Worm (Caenorhabditis elegans) whole organism, L4 larva: ENCODE results near the gene Y22D7AR.3.

Source experiments
- F26F4.8 ChIP-seq: fragments of 200-800 bp; sonication (Bioruptor generic); conservative IDR thresholded peaks from 2 replicates; pipeline ENCODE4 v1.3.6; 2022; ENCODE audit warnings: missing genetic modification characterization, missing compliant biosample characterization
- F37D6.2 ChIP-seq: sonication (generic microtip); optimal IDR thresholded peaks from 2 replicates; lab custom pipeline; 2016; ENCODE audit warnings: mild to moderate bottlenecking, missing genetic modification characterization, missing compliant biosample characterization
- F44E2.7 ChIP-seq: fragments of 200-800 bp; sonication (Bioruptor generic); IDR thresholded peaks from 2 replicates; pipeline ENCODE4 v2.1.2; 2022; ENCODE audit warnings: missing genetic modification characterization, missing compliant biosample characterization
- F49E8.2 ChIP-seq: sonication (generic microtip); optimal IDR thresholded peaks from 2 replicates; lab custom pipeline; 2016; ENCODE audit warnings: missing compliant biosample characterization, mild to moderate bottlenecking, missing genetic modification characterization, borderline replicate concordance
- R02D3.7 ChIP-seq: fragments of 150-350 bp; sonication (generic microtip); optimal IDR thresholded peaks from 3 replicates; lab custom pipeline; 2014; ENCODE audit warnings: missing biosample characterization, missing genetic modification characterization
- Y105C5A.15 ChIP-seq: fragments of 200-800 bp; sonication (Bioruptor generic); IDR thresholded peaks from 2 replicates; pipeline ENCODE4 v1.3.6; 2022; ENCODE audit warnings: missing genetic modification characterization, missing compliant biosample characterization
- Y75B8A.6 ChIP-seq: fragments of 200-800 bp; sonication (Bioruptor generic); IDR thresholded peaks from 2 replicates; pipeline ENCODE4 v1.3.6; 2022; ENCODE audit warnings: missing genetic modification reagents, missing genetic modification characterization, missing compliant biosample characterization
- ZK337.2 ChIP-seq: fragments of 200-800 bp; sonication (Bioruptor generic); IDR thresholded peaks from 2 replicates; pipeline ENCODE4 v1.3.6; 2022; ENCODE audit warnings: missing genetic modification reagents, missing genetic modification characterization, missing compliant biosample characterization
- ZK546.5 ChIP-seq, 2 experiments: sonication (generic microtip); optimal IDR thresholded peaks; 2 replicates each; lab custom pipeline; 2017; ENCODE audit warnings: missing biosample characterization in 2 of 2, missing genetic modification characterization in 2 of 2
- aha-1 ChIP-seq: fragments of 150-350 bp; peaks from one replicate; lab custom pipeline; 2014; ENCODE audit warnings: missing biosample characterization, missing genetic modification characterization
- arid-1 ChIP-seq: fragments of 200-800 bp; sonication (Bioruptor generic); conservative IDR thresholded peaks from 2 replicates; pipeline ENCODE4 v1.3.6; 2022; ENCODE audit warnings: missing genetic modification reagents, missing genetic modification characterization, missing compliant biosample characterization
- attf-4 ChIP-seq: sonication (generic microtip); optimal IDR thresholded peaks from 3 replicates; lab custom pipeline; 2017; ENCODE audit warnings: missing biosample characterization, missing genetic modification characterization
- ces-1 ChIP-seq: fragments of 150-350 bp; sonication (generic microtip); optimal IDR thresholded peaks from 4 replicates; lab custom pipeline; 2014; ENCODE audit warnings: missing biosample characterization, missing genetic modification reagents, missing genetic modification characterization
- daf-12 ChIP-seq: fragments of 150-350 bp; optimal IDR thresholded peaks from 2 replicates; lab custom pipeline; 2014; ENCODE audit warnings: missing biosample characterization, missing genetic modification reagents, missing genetic modification characterization
- daf-16 ChIP-seq, 3 experiments: sonication (generic microtip); optimal IDR thresholded peaks; 2 replicates each; lab custom pipeline; 2016 to 2017; ENCODE audit warnings: missing genetic modification characterization in 3 of 3, missing genetic modification reagents in 3 of 3, mild to moderate bottlenecking in 2 of 3, missing compliant biosample characterization in 2 of 3, missing biosample characterization in 1 of 3, moderate library complexity in 1 of 3
- dmd-6 ChIP-seq: fragments of 200-800 bp; sonication (Bioruptor generic); IDR thresholded peaks from 2 replicates; pipeline ENCODE4 v1.3.6; 2022; ENCODE audit warnings: missing genetic modification reagents, missing genetic modification characterization, missing compliant biosample characterization
- dmd-9 ChIP-seq: fragments of 200-800 bp; sonication (Bioruptor generic); IDR thresholded peaks from 2 replicates; pipeline ENCODE4 v1.3.6; 2022; ENCODE audit warnings: missing genetic modification reagents, missing genetic modification characterization, missing compliant biosample characterization
- duxl-1 ChIP-seq: sonication (generic microtip); optimal IDR thresholded peaks from 2 replicates; lab custom pipeline; 2016; ENCODE audit warnings: mild to moderate bottlenecking, missing genetic modification characterization, moderate library complexity, missing compliant biosample characterization; ENCODE audit not compliant: poor library complexity
- dve-1 ChIP-seq: sonication (generic microtip); optimal IDR thresholded peaks from 2 replicates; lab custom pipeline; 2017; ENCODE audit warnings: antibody characterized with exemption, mild to moderate bottlenecking, missing genetic modification characterization, missing compliant biosample characterization; ENCODE audit not compliant: insufficient read depth
- fos-1 ChIP-seq: fragments of 150-350 bp; optimal IDR thresholded peaks from 2 replicates; lab custom pipeline; 2014; ENCODE audit warnings: missing biosample characterization, missing genetic modification characterization
- gei-8 ChIP-seq: fragments of 200-800 bp; sonication (Bioruptor generic); optimal IDR thresholded peaks from 2 replicates; lab custom pipeline; 2018; ENCODE audit warnings: mild to moderate bottlenecking, missing genetic modification characterization, missing compliant biosample characterization
- hif-1 ChIP-seq, 2 experiments: sonication (generic microtip); optimal IDR thresholded peaks; 2 replicates each; lab custom pipeline; 2016 to 2017; ENCODE audit warnings: missing compliant biosample characterization in 2 of 2, missing genetic modification characterization in 2 of 2, missing genetic modification reagents in 2 of 2, missing genotype in 2 of 2, mild to moderate bottlenecking in 1 of 2
- hlh-30 ChIP-seq: sonication (generic microtip); optimal IDR thresholded peaks from 2 replicates; lab custom pipeline; 2017; ENCODE audit warnings: antibody characterized with exemption, mild to moderate bottlenecking, missing genetic modification characterization, missing compliant biosample characterization; ENCODE audit not compliant: insufficient read depth
- jun-1 ChIP-seq: fragments of 150-350 bp; optimal IDR thresholded peaks from 2 replicates; lab custom pipeline; 2014; ENCODE audit warnings: missing biosample characterization, missing genetic modification reagents, missing genetic modification characterization
- lin-15B ChIP-seq: fragments of 150-350 bp; sonication (generic microtip); optimal IDR thresholded peaks from 3 replicates; lab custom pipeline; 2014; ENCODE audit warnings: missing biosample characterization, missing genetic modification characterization
- lin-39 ChIP-seq: fragments of 150-350 bp; optimal IDR thresholded peaks from 2 replicates; lab custom pipeline; 2014; ENCODE audit warnings: missing biosample characterization, missing genetic modification reagents, missing genetic modification characterization
- lir-3 ChIP-seq: sonication (generic microtip); optimal IDR thresholded peaks from 2 replicates; lab custom pipeline; 2016; ENCODE audit warnings: mild to moderate bottlenecking, missing genetic modification characterization, missing compliant biosample characterization
- lsy-2 ChIP-seq, 2 experiments: fragments of 150-350 bp in 1 of 2; sonication (generic microtip) in 1 of 2; optimal IDR thresholded peaks; 2 replicates each; lab custom pipeline; 2014 to 2017; ENCODE audit warnings: missing biosample characterization in 2 of 2, missing genetic modification characterization in 2 of 2
- madf-9 ChIP-seq: fragments of 200-800 bp; sonication (Bioruptor generic); conservative IDR thresholded peaks from 2 replicates; pipeline ENCODE4 v1.3.6; 2022; ENCODE audit warnings: missing genetic modification reagents, missing genetic modification characterization, missing compliant biosample characterization
- mdt-29 ChIP-seq: fragments of 200-800 bp; sonication (Bioruptor generic); IDR thresholded peaks from 2 replicates; pipeline ENCODE4 v1.3.6; 2022; ENCODE audit warnings: missing genetic modification reagents, missing genetic modification characterization, missing compliant biosample characterization
- mes-2 ChIP-seq: sonication (generic microtip); optimal IDR thresholded peaks from 2 replicates; lab custom pipeline; 2016; ENCODE audit warnings: missing genotype, mild to moderate bottlenecking, missing genetic modification characterization, missing compliant biosample characterization; ENCODE audit not compliant: poor library complexity, severe bottlenecking
- nhr-11 ChIP-seq: fragments of 150-350 bp; optimal IDR thresholded peaks from 2 replicates; lab custom pipeline; 2014; ENCODE audit warnings: missing biosample characterization, missing genetic modification characterization
- nhr-28 ChIP-seq: fragments of 150-350 bp; optimal IDR thresholded peaks from 2 replicates; lab custom pipeline; 2014; ENCODE audit warnings: missing biosample characterization, missing genetic modification characterization
- nhr-41 ChIP-seq: fragments of 200-800 bp; sonication (Bioruptor generic); IDR thresholded peaks from 2 replicates; pipeline ENCODE4 v1.3.6; 2022; ENCODE audit warnings: missing genetic modification reagents, missing genetic modification characterization, missing compliant biosample characterization
- nhr-42 ChIP-seq: fragments of 200-800 bp; sonication (Bioruptor generic); IDR thresholded peaks from 2 replicates; pipeline ENCODE4 v1.3.6; 2022; ENCODE audit warnings: missing genetic modification characterization, missing compliant biosample characterization
- nhr-48 ChIP-seq: sonication (generic microtip); optimal IDR thresholded peaks from 2 replicates; lab custom pipeline; 2016; ENCODE audit warnings: mild to moderate bottlenecking, missing genetic modification characterization, missing compliant biosample characterization
- nhr-6 ChIP-seq: fragments of 150-350 bp; optimal IDR thresholded peaks from 2 replicates; lab custom pipeline; 2014; ENCODE audit warnings: missing biosample characterization, missing genetic modification characterization
- pqm-1 ChIP-seq: sonication (generic microtip); optimal IDR thresholded peaks from 2 replicates; lab custom pipeline; 2017; ENCODE audit warnings: missing biosample characterization, missing genetic modification characterization
- rbr-2 ChIP-seq: sonication (generic microtip); optimal IDR thresholded peaks from 2 replicates; lab custom pipeline; 2016; ENCODE audit warnings: missing genotype, missing genetic modification characterization, missing compliant biosample characterization
- sdz-12 ChIP-seq: fragments of 200-800 bp; sonication (Bioruptor generic); optimal IDR thresholded peaks from 2 replicates; lab custom pipeline; 2018; ENCODE audit warnings: mild to moderate bottlenecking, missing genetic modification characterization, missing compliant biosample characterization
- set-16 ChIP-seq: fragments of 200-800 bp; sonication (Bioruptor generic); IDR thresholded peaks from 2 replicates; pipeline ENCODE4 v1.3.6; 2022; ENCODE audit warnings: missing genetic modification reagents, missing genetic modification characterization, missing compliant biosample characterization
- skn-1 ChIP-seq: fragments of 150-350 bp; optimal IDR thresholded peaks from 2 replicates; lab custom pipeline; 2014; ENCODE audit warnings: missing biosample characterization, missing genetic modification characterization
- spr-1 ChIP-seq: sonication (generic microtip); optimal IDR thresholded peaks from 2 replicates; lab custom pipeline; 2016; ENCODE audit warnings: mild to moderate bottlenecking, missing genetic modification characterization, missing compliant biosample characterization
- spr-3 ChIP-seq: fragments of 200-800 bp; sonication (Bioruptor generic); optimal IDR thresholded peaks from 2 replicates; lab custom pipeline; 2018; ENCODE audit warnings: mild to moderate bottlenecking, missing genetic modification characterization, missing compliant biosample characterization
- tag-97 ChIP-seq: fragments of 200-800 bp; sonication (Bioruptor generic); IDR thresholded peaks from 2 replicates; pipeline ENCODE4 v1.3.6; 2022; ENCODE audit warnings: missing genetic modification characterization, missing compliant biosample characterization
- tra-1 ChIP-seq: fragments of 200-800 bp; sonication (Bioruptor generic); IDR thresholded peaks from 2 replicates; pipeline ENCODE4 v1.3.6; 2022; ENCODE audit warnings: missing genetic modification reagents, missing genetic modification characterization, missing compliant biosample characterization
- zag-1 ChIP-seq: fragments of 150-350 bp; optimal IDR thresholded peaks from 2 replicates; lab custom pipeline; 2014; ENCODE audit warnings: missing biosample characterization, missing genetic modification characterization
- zfp-2 ChIP-seq: sonication (generic microtip); optimal IDR thresholded peaks from 2 replicates; lab custom pipeline; 2016; ENCODE audit warnings: mild to moderate bottlenecking, missing genetic modification characterization, missing compliant biosample characterization
- zip-11 ChIP-seq: fragments of 200-800 bp; sonication (Bioruptor generic); IDR thresholded peaks from 2 replicates; pipeline ENCODE4 v1.3.6; 2022; ENCODE audit warnings: missing genetic modification characterization, missing compliant biosample characterization
- ztf-11 ChIP-seq: fragments of 150-350 bp; optimal IDR thresholded peaks from 2 replicates; lab custom pipeline; 2014; ENCODE audit warnings: missing biosample characterization, missing genetic modification characterization

The Y22D7AR.3 gene

ce11 chrIII:1625660-1626275 lies 39.9 kb downstream of the Y22D7AR.3 start (continued):
- TF ChIP-seq attf-4 (tag; lab: Kevin White, UChicago) = no peak
- TF ChIP-seq tra-1 (GFP tag; lab: Robert Waterston, UW) = no peak
- TF ChIP-seq daf-16 (GFP tag; optimal IDR thresholded peaks at IDR 0.05; lab: Kevin White, UChicago) = no peak
- no peak for TF ChIP-seq daf-16 (tag; optimal IDR thresholded peaks at IDR 0.05; lab: Kevin White, UChicago)
- TF ChIP-seq tag-97 (GFP tag; lab: Robert Waterston, UW) = no peak
- TF ChIP-seq nhr-11 = no peak
- TF ChIP-seq skn-1 (tag; lab: Kevin White, UChicago) = no peak
- peak; percentile 81 for TF ChIP-seq arid-1 (GFP tag; lab: Robert Waterston, UW)
- 0 out of 2 replicates have a peak, but pooled peaks have one; percentile 15 for TF ChIP-seq F44E2.7
- no peak for TF ChIP-seq duxl-1 (tag; lab: Kevin White, UChicago)
- no peak for TF ChIP-seq zag-1 (tag; lab: Kevin White, UChicago)
- no peak for TF ChIP-seq zfp-2 (tag; lab: Kevin White, UChicago)
- TF ChIP-seq lsy-2 (tag; optimal IDR thresholded peaks at IDR 0.05; lab: Kevin White, UChicago) = no peak
- TF ChIP-seq dmd-9 (GFP tag; lab: Robert Waterston, UW) = 0 out of 2 replicates have a peak, but pooled peaks have one; percentile 47
- TF ChIP-seq dve-1 (tag; lab: Kevin White, UChicago) = no peak
- no peak for TF ChIP-seq nhr-6 (tag; lab: Kevin White, UChicago)
- TF ChIP-seq Y75B8A.6 (GFP tag; lab: Robert Waterston, UW) = no peak
- TF ChIP-seq gei-8 (GFP tag; lab: Kevin White, UChicago) = no peak
- no peak for TF ChIP-seq R02D3.7
- TF ChIP-seq F37D6.2 (tag; lab: Kevin White, UChicago) = no peak
- no peak for TF ChIP-seq nhr-48 (tag; lab: Kevin White, UChicago)
- TF ChIP-seq ces-1 (GFP tag; lab: Kevin White, UChicago) = no peak
- 0 out of 2 replicates have a peak, but pooled peaks have one; percentile 10 for TF ChIP-seq Y105C5A.15 (GFP tag; lab: Robert Waterston, UW)
- TF ChIP-seq F49E8.2 (tag; lab: Kevin White, UChicago) = no peak
- no peak for TF ChIP-seq ZK546.5 (tag; optimal IDR thresholded peaks at IDR 0.05; lab: Kevin White, UChicago)
- no peak for TF ChIP-seq lin-39
- no peak for TF ChIP-seq lin-15B (tag; lab: Kevin White, UChicago)
- TF ChIP-seq nhr-28 (tag; lab: Kevin White, UChicago) = no peak
- no peak for TF ChIP-seq lir-3 (tag; lab: Kevin White, UChicago)
- TF ChIP-seq zip-11 (GFP tag; lab: Robert Waterston, UW) = no peak
- TF ChIP-seq dmd-6 (GFP tag; lab: Robert Waterston, UW) = no peak
- 0 out of 2 replicates have a peak, but pooled peaks have one; percentile 47 for TF ChIP-seq mdt-29 (GFP tag; lab: Robert Waterston, UW)
- TF ChIP-seq spr-1 (tag; lab: Kevin White, UChicago) = no peak
- no peak for TF ChIP-seq fos-1
- TF ChIP-seq ZK337.2 (GFP tag; lab: Robert Waterston, UW) = no peak
- 0 out of 2 replicates have a peak, but pooled peaks have one; percentile 18 for TF ChIP-seq madf-9 (GFP tag; lab: Robert Waterston, UW)
- no peak for TF ChIP-seq pqm-1 (tag; lab: Kevin White, UChicago)
- peak; percentile 33 for TF ChIP-seq aha-1
- no peak for TF ChIP-seq mes-2 (tag; lab: Kevin White, UChicago)
- TF ChIP-seq nhr-41 (GFP tag; lab: Robert Waterston, UW) = no peak
- TF ChIP-seq daf-12 (tag; lab: Kevin White, UChicago) = no peak
- no peak for TF ChIP-seq nhr-42 (GFP tag; lab: Robert Waterston, UW)
- TF ChIP-seq ztf-11 (tag; lab: Kevin White, UChicago) = no peak
- no peak for TF ChIP-seq spr-3
- no peak for TF ChIP-seq sdz-12
- TF ChIP-seq hlh-30 (tag; lab: Kevin White, UChicago) = no peak
- no peak for TF ChIP-seq hif-1 (tag; optimal IDR thresholded peaks at IDR 0.05; lab: Kevin White, UChicago)
- no peak for TF ChIP-seq rbr-2 (tag; lab: Kevin White, UChicago)
- TF ChIP-seq F26F4.8 = no peak
- TF ChIP-seq set-16 (GFP tag; lab: Robert Waterston, UW) = no peak
- no peak for TF ChIP-seq jun-1 (tag; lab: Kevin White, UChicago)
